Worm (Caenorhabditis elegans) whole organism, young adult: ENCODE data around the gene vps-41.

Source experiments
- F23B12.7 ChIP-seq: sonication (generic microtip); optimal IDR thresholded peaks from 2 replicates; lab custom pipeline; 2017; ENCODE audit warnings: missing genetic modification characterization, mild to moderate bottlenecking, missing compliant biosample characterization, antibody characterized with exemption, moderate library complexity; ENCODE audit not compliant: insufficient read depth
- F39B2.1 ChIP-seq: fragments of 200-800 bp; sonication (Bioruptor generic); IDR thresholded peaks from 2 replicates; pipeline ENCODE4 v1.3.6; 2022; ENCODE audit warnings: missing genetic modification reagents, missing genetic modification characterization, missing compliant biosample characterization
- attf-5 ChIP-seq: fragments of 200-800 bp; sonication (Bioruptor generic); optimal IDR thresholded peaks from 2 replicates; lab custom pipeline; 2018; ENCODE audit warnings: mild to moderate bottlenecking, missing genetic modification characterization, missing compliant biosample characterization
- efl-1 ChIP-seq: fragments of 150-350 bp; optimal IDR thresholded peaks from 2 replicates; lab custom pipeline; 2014; ENCODE audit warnings: missing biosample characterization, missing genetic modification reagents, missing genetic modification characterization
- pha-4 ChIP-seq: fragments of 150-350 bp; sonication (generic microtip); optimal IDR thresholded peaks from 2 replicates; lab custom pipeline; 2014; ENCODE audit warnings: missing biosample characterization, missing genetic modification reagents, missing genetic modification characterization
- repo-1 ChIP-seq: sonication (generic microtip); optimal IDR thresholded peaks from 2 replicates; lab custom pipeline; 2017; ENCODE audit warnings: mild to moderate bottlenecking, missing genetic modification characterization, missing compliant biosample characterization
- unc-62 ChIP-seq: fragments of 150-350 bp; optimal IDR thresholded peaks from 2 replicates; lab custom pipeline; 2014; ENCODE audit warnings: missing biosample characterization, missing genetic modification reagents, missing genetic modification characterization

DNA sequence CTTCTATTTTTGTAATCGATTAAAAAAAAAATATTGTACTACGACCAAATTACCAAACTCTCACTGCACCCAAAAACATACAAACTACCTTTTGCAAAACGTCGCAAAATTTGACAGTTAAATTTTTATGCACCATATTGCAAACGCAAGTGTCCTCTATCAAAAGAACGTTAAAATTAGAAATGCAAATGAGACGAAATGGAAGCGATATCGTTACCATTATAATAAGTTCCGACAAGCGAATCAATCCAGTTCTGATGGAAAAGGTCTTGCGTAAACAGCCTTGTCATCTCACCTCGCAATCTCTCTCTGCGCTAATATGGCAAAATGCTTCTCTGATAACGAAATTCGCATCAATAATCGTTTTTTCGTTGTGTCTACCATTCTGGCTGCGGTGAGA, 15.6 kb upstream of the vps-41 start:
- no peak for TF ChIP-seq F39B2.1
- TF ChIP-seq unc-62 (GFP tag; lab: Kevin White, UChicago), result no peak
- no peak for TF ChIP-seq F23B12.7 (tag; lab: Kevin White, UChicago)
- no peak for TF ChIP-seq repo-1 (tag; lab: Kevin White, UChicago)
- no peak for TF ChIP-seq attf-5 (GFP tag; lab: Kevin White, UChicago)
- no peak for TF ChIP-seq pha-4 (tag; lab: Kevin White, UChicago)
- TF ChIP-seq efl-1, result no peak
